Fruit fly (Drosophila melanogaster) S2 (cell line): ENCODE results near the gene CG7432.

Source experiments
- CG8478 ChIP-seq: fragments of >200 bp; optimal IDR thresholded peaks from 2 replicates; lab custom pipeline; 2018
- CTCF ChIP-seq, 2 experiments: fragments of >200 bp; optimal IDR thresholded peaks; 2 replicates each; lab custom pipeline; 2018

Gene CG7432

DNA sequence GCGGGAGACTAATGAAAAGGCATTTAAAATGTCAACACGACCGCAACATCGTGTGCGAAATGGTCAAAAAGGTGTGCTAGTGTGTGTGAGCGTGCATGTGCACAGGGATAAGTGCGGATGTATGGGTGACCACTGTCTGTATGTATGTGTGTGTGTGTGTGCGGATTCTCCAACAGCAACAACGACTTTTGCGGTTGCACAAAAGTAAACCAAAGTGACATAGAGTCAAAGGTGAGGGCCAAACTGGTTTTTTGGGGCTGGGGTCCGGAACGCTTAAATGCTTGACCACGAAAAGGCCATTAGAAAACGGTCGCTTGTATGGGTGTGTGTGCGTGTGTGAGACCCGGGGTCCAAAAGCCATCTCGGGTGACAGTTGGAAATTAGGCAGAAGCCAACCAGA, 38.6 kb downstream of the CG7432 start:
- TF ChIP-seq CTCF (optimal IDR thresholded peaks at IDR 0.05; lab: Kevin White, UChicago) (no peak), CG8478 (lab: Kevin White, UChicago) (no peak)

DNA sequence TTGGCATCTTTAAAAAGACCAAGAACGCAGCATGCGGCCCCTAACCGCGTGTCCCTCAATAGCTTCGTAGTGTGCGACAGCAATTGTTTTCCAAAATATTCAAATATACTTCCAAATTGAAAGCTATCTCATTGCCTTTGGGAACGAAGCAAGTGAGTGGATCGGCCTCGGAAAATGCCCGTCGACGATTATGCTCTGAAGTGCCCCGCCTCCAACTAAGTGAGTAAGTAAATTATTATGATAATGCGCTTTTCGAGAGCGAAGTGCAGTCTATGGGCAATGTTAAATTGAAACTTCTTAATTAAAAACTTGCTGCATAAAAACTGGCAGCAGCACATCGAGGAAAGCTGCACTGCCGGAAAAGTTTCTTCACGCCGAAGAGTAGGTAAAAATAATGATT, 51.0 kb downstream of the CG7432 start, which contains the start of gene CG34286:
TSS of gene CG34286 (minus strand) at position 101 of the 400 bp plus-strand sequence.
- TF ChIP-seq CG8478 (lab: Kevin White, UChicago) = no peak
- no peak for TF ChIP-seq CTCF (optimal IDR thresholded peaks at IDR 0.05; lab: Kevin White, UChicago)
